Worm (Caenorhabditis elegans) whole organism, late embryonic: ENCODE measurements around the gene tin-9.1.

ENCODE experiments used
- C08G9.2 ChIP-seq: sonication (generic microtip); optimal IDR thresholded peaks from 2 replicates; lab custom pipeline; 2016; ENCODE audit warnings: mild to moderate bottlenecking, missing genetic modification characterization, moderate library complexity, missing compliant biosample characterization
- F13H6.1 ChIP-seq: sonication (generic microtip); optimal IDR thresholded peaks from 2 replicates; lab custom pipeline; 2016; ENCODE audit warnings: missing genetic modification characterization, missing compliant biosample characterization
- K02D7.2 ChIP-seq: sonication (generic microtip); optimal IDR thresholded peaks from 2 replicates; lab custom pipeline; 2017; ENCODE audit warnings: mild to moderate bottlenecking, missing genetic modification characterization, missing compliant biosample characterization
- K09A11.1 ChIP-seq: sonication (generic microtip); optimal IDR thresholded peaks from 2 replicates; lab custom pipeline; 2017; ENCODE audit warnings: antibody characterized with exemption, mild to moderate bottlenecking, missing genetic modification characterization, missing compliant biosample characterization; ENCODE audit not compliant: insufficient read depth
- Y22D7AL.16 ChIP-seq: sonication (generic microtip); optimal IDR thresholded peaks from 2 replicates; lab custom pipeline; 2016; ENCODE audit warnings: missing genetic modification characterization, missing compliant biosample characterization
- ama-1 ChIP-seq: fragments of 150-350 bp; optimal IDR thresholded peaks from 2 replicates; lab custom pipeline; 2014
- ceh-18 ChIP-seq: sonication (generic microtip); optimal IDR thresholded peaks from 2 replicates; lab custom pipeline; 2016; ENCODE audit warnings: missing genetic modification characterization, missing compliant biosample characterization
- ceh-24 ChIP-seq: sonication (generic microtip); optimal IDR thresholded peaks from 2 replicates; lab custom pipeline; 2016; ENCODE audit warnings: mild to moderate bottlenecking, missing genetic modification characterization, missing compliant biosample characterization
- ceh-31 ChIP-seq: sonication (generic microtip); optimal IDR thresholded peaks from 2 replicates; lab custom pipeline; 2016; ENCODE audit warnings: missing genetic modification characterization, missing compliant biosample characterization
- ceh-34 ChIP-seq: sonication (generic microtip); optimal IDR thresholded peaks from 2 replicates; lab custom pipeline; 2016; ENCODE audit warnings: mild to moderate bottlenecking, missing genetic modification characterization, missing compliant biosample characterization
- ceh-45 ChIP-seq: fragments of 200-800 bp; sonication (Bioruptor generic); IDR thresholded peaks from 2 replicates; pipeline ENCODE4 v1.3.6; 2022; ENCODE audit warnings: missing genetic modification reagents, missing genetic modification characterization, missing compliant biosample characterization
- ceh-48 ChIP-seq: sonication (generic microtip); optimal IDR thresholded peaks from 2 replicates; lab custom pipeline; 2016; ENCODE audit warnings: missing genetic modification characterization, inconsistent platforms, missing compliant biosample characterization
- ceh-6 ChIP-seq: fragments of 200-800 bp; sonication (Bioruptor generic); optimal IDR thresholded peaks from 2 replicates; lab custom pipeline; 2018; ENCODE audit warnings: mild to moderate bottlenecking, missing genetic modification characterization, missing compliant biosample characterization
- che-1 ChIP-seq: sonication (generic microtip); optimal IDR thresholded peaks from 2 replicates; lab custom pipeline; 2016; ENCODE audit warnings: mild to moderate bottlenecking, missing genetic modification characterization, missing compliant biosample characterization
- dmd-4 ChIP-seq: sonication (generic microtip); optimal IDR thresholded peaks from 2 replicates; lab custom pipeline; 2016; ENCODE audit warnings: borderline replicate concordance, missing genetic modification characterization, missing compliant biosample characterization
- dve-1 ChIP-seq: sonication (generic microtip); optimal IDR thresholded peaks from 2 replicates; lab custom pipeline; 2017; ENCODE audit warnings: antibody characterized with exemption, mild to moderate bottlenecking, missing genetic modification characterization, missing compliant biosample characterization
- elt-4 ChIP-seq: sonication (generic microtip); optimal IDR thresholded peaks from 2 replicates; lab custom pipeline; 2016; ENCODE audit warnings: missing genetic modification characterization, missing compliant biosample characterization
- eyg-1 ChIP-seq: sonication (generic microtip); optimal IDR thresholded peaks from 2 replicates; lab custom pipeline; 2016; ENCODE audit warnings: missing genotype, missing genetic modification characterization, missing compliant biosample characterization
- gmeb-2 ChIP-seq: sonication (generic microtip); optimal IDR thresholded peaks from 2 replicates; lab custom pipeline; 2016; ENCODE audit warnings: missing genetic modification characterization, inconsistent platforms, missing compliant biosample characterization
- hlh-15 ChIP-seq: sonication (generic microtip); optimal IDR thresholded peaks from 2 replicates; lab custom pipeline; 2016; ENCODE audit warnings: missing genetic modification characterization, missing compliant biosample characterization
- hlh-30 ChIP-seq: sonication (generic microtip); optimal IDR thresholded peaks from 2 replicates; lab custom pipeline; 2017; ENCODE audit warnings: antibody characterized with exemption, missing genetic modification characterization, missing compliant biosample characterization; ENCODE audit not compliant: insufficient read depth
- hlh-8 ChIP-seq: sonication (generic microtip); optimal IDR thresholded peaks from 2 replicates; lab custom pipeline; 2016; ENCODE audit warnings: missing genotype, missing genetic modification characterization, missing compliant biosample characterization
- lim-6 ChIP-seq: sonication (generic microtip); optimal IDR thresholded peaks from 2 replicates; lab custom pipeline; 2016; ENCODE audit warnings: missing genetic modification characterization, missing compliant biosample characterization
- nfya-1 ChIP-seq: sonication (generic microtip); optimal IDR thresholded peaks from 2 replicates; lab custom pipeline; 2017; ENCODE audit warnings: missing genetic modification characterization, mild to moderate bottlenecking, missing compliant biosample characterization, antibody characterized with exemption, moderate library complexity
- nhr-232 ChIP-seq: sonication (generic microtip); optimal IDR thresholded peaks from 2 replicates; lab custom pipeline; 2016; ENCODE audit warnings: missing genetic modification characterization, missing compliant biosample characterization
- npax-4 ChIP-seq: sonication (generic microtip); optimal IDR thresholded peaks from 2 replicates; lab custom pipeline; 2016; ENCODE audit warnings: missing genetic modification characterization, missing compliant biosample characterization
- pag-3 ChIP-seq: sonication (generic microtip); optimal IDR thresholded peaks from 2 replicates; lab custom pipeline; 2016; ENCODE audit warnings: missing compliant biosample characterization, missing genetic modification characterization, borderline replicate concordance
- pax-1 ChIP-seq: fragments of 150-350 bp; optimal IDR thresholded peaks from 2 replicates; lab custom pipeline; 2014; ENCODE audit warnings: missing biosample characterization, missing genetic modification characterization
- pha-2 ChIP-seq: sonication (generic microtip); optimal IDR thresholded peaks from 2 replicates; lab custom pipeline; 2017; ENCODE audit warnings: mild to moderate bottlenecking, missing genetic modification characterization, missing compliant biosample characterization
- pha-4 ChIP-seq: fragments of 150-350 bp; optimal IDR thresholded peaks from 2 replicates; lab custom pipeline; 2018; ENCODE audit warnings: missing biosample characterization, missing genetic modification reagents, missing genetic modification characterization
- ref-2 ChIP-seq: sonication (generic microtip); optimal IDR thresholded peaks from 2 replicates; lab custom pipeline; 2016; ENCODE audit warnings: missing genetic modification characterization, missing compliant biosample characterization
- sox-2 ChIP-seq: fragments of 200-800 bp; sonication (Bioruptor generic); IDR thresholded peaks from 2 replicates; pipeline ENCODE4 v1.3.6; 2022; ENCODE audit warnings: missing genetic modification reagents, missing genetic modification characterization, missing compliant biosample characterization
- syd-9 ChIP-seq: sonication (generic microtip); optimal IDR thresholded peaks from 2 replicates; lab custom pipeline; 2016; ENCODE audit warnings: mild to moderate bottlenecking, missing genetic modification characterization, moderate library complexity, missing compliant biosample characterization
- tbx-2 ChIP-seq: sonication (generic microtip); optimal IDR thresholded peaks from 2 replicates; lab custom pipeline; 2016; ENCODE audit warnings: missing genetic modification characterization, missing compliant biosample characterization
- tbx-7 ChIP-seq: sonication (generic microtip); optimal IDR thresholded peaks from 2 replicates; lab custom pipeline; 2016; ENCODE audit warnings: missing genotype, missing genetic modification characterization, missing compliant biosample characterization
- unc-3 ChIP-seq, 2 experiments: fragments of 200-800 bp in 1 of 2; sonication (Bioruptor generic) in 1 of 2; sonication (generic microtip) in 1 of 2; conservative IDR thresholded peaks in 1 of 2; optimal IDR thresholded peaks in 1 of 2; 2 replicates each; pipeline versions ENCODE4 v1.3.6 to Lab custom; 2016 to 2022; ENCODE audit warnings: missing compliant biosample characterization in 2 of 2, missing genetic modification characterization in 2 of 2, missing genetic modification reagents in 1 of 2
- unc-42 ChIP-seq: sonication (generic microtip); optimal IDR thresholded peaks from 2 replicates; lab custom pipeline; 2016; ENCODE audit warnings: missing genotype, missing genetic modification characterization, missing compliant biosample characterization
- unc-55 ChIP-seq: sonication (generic microtip); optimal IDR thresholded peaks from 2 replicates; lab custom pipeline; 2017; ENCODE audit warnings: missing biosample characterization, missing genetic modification reagents, missing genetic modification characterization
- unc-86 ChIP-seq: sonication (generic microtip); optimal IDR thresholded peaks from 2 replicates; lab custom pipeline; 2016; ENCODE audit warnings: missing genetic modification characterization, missing compliant biosample characterization

Gene tin-9.1

DNA sequence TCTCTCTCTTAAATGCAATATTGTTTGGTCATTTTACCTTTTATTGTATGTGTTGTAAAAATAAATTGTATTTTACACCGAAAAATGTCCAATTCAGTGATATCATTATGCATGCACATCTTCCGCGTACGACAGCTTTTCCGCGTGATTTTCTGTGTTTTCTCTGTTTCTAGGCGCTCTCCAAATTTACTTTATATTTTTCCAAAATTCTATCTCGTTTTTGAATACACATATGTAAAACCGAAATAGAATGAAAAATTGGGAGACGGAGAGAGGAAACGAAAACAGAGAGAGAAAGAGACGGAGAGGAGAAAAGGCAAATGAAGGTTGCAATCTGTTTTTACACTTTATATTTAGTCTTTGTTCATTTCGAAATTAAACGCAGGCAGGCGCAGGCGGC is 27.9 kb downstream of the tin-9.1 start:
- TF ChIP-seq Y22D7AL.16 (tag; lab: Kevin White, UChicago) (no peak), unc-55 (peak; percentile 81), ceh-6 (GFP tag; lab: Kevin White, UChicago) (no peak), tbx-7 (no peak), tbx-2 (tag; lab: Kevin White, UChicago) (peak; percentile 11), nfya-1 (tag; lab: Kevin White, UChicago) (peak; percentile 61), C08G9.2 (tag; lab: Kevin White, UChicago) (no peak), ceh-31 (tag; lab: Kevin White, UChicago) (peak; percentile 33), dve-1 (tag; lab: Kevin White, UChicago) (peak; percentile 14), hlh-8 (tag; lab: Kevin White, UChicago) (peak; percentile 2), unc-42 (tag; lab: Kevin White, UChicago) (peak; percentile 52), ceh-45 (GFP tag; lab: Robert Waterston, UW) (no peak), ceh-34 (peak; percentile 13), hlh-30 (tag; lab: Kevin White, UChicago) (peak; percentile 60), unc-86 (tag; lab: Kevin White, UChicago) (no peak)

ce11 chrIV:7012731-7013445 is 31.5 kb downstream of the tin-9.1 start:
- no peak for TF ChIP-seq pax-1 (tag; lab: Kevin White, UChicago)
- no peak for TF ChIP-seq sox-2 (GFP tag; lab: Robert Waterston, UW)
- TF ChIP-seq syd-9: no peak
- TF ChIP-seq tbx-2 (tag; lab: Kevin White, UChicago): no peak
- TF ChIP-seq C08G9.2 (tag; lab: Kevin White, UChicago): no peak
- TF ChIP-seq pha-4 (tag; lab: Kevin White, UChicago): no peak
- no peak for TF ChIP-seq K09A11.1 (tag; lab: Kevin White, UChicago)
- TF ChIP-seq tbx-7: no peak
- no peak for TF ChIP-seq Y22D7AL.16 (tag; lab: Kevin White, UChicago)
- TF ChIP-seq nhr-232 (tag; lab: Kevin White, UChicago): no peak
- TF ChIP-seq dve-1 (tag; lab: Kevin White, UChicago): no peak
- no peak for TF ChIP-seq hlh-30 (tag; lab: Kevin White, UChicago)

DNA sequence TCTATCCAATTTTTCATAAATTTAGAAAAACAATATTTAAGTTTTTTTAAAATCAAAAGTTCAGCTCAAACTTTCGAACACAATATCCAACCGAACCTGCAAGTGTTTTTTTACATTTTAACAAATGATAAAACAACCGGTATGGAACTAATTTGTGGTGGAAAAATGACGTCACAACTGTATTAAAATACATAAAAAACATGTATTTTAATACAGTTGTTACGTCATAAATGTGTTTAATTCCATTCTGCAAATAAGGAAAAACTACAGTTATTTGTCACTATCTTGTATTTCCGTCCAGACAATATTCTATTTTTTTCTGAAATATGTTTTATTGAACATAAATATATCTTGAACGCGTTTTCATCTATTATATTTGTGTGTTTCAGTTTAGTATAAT is 32.2 kb downstream of the tin-9.1 start:
- TF ChIP-seq dmd-4 (tag; lab: Kevin White, UChicago) (no peak), ref-2 (no peak), C08G9.2 (tag; lab: Kevin White, UChicago) (no peak), pha-4 (tag; lab: Kevin White, UChicago) (no peak), tbx-7 (no peak), elt-4 (tag; lab: Kevin White, UChicago) (no peak), ceh-48 (tag; lab: Kevin White, UChicago) (no peak), gmeb-2 (tag; lab: Kevin White, UChicago) (no peak), nfya-1 (tag; lab: Kevin White, UChicago) (no peak), ceh-18 (tag; lab: Kevin White, UChicago) (no peak), K09A11.1 (tag; lab: Kevin White, UChicago) (no peak), unc-3 (GFP tag; conservative IDR thresholded peaks at IDR 0.05; lab: Robert Waterston, UW) (no peak), unc-3 (tag; optimal IDR thresholded peaks at IDR 0.05; lab: Kevin White, UChicago) (no peak), che-1 (tag; lab: Kevin White, UChicago) (no peak), pag-3 (tag; lab: Kevin White, UChicago) (no peak), npax-4 (tag; lab: Kevin White, UChicago) (no peak)
- TF ChIP-seq, all 69 proteins: peak for 0

- no peak for TF ChIP-seq lim-6 (tag; lab: Kevin White, UChicago)
- TF ChIP-seq K02D7.2 (tag; lab: Kevin White, UChicago): no peak
- no peak for TF ChIP-seq unc-42 (tag; lab: Kevin White, UChicago)
- TF ChIP-seq dve-1 (tag; lab: Kevin White, UChicago): no peak
- no peak for TF ChIP-seq unc-3 (GFP tag; conservative IDR thresholded peaks at IDR 0.05; lab: Robert Waterston, UW)
- no peak for TF ChIP-seq unc-3 (tag; optimal IDR thresholded peaks at IDR 0.05; lab: Kevin White, UChicago)
- no peak for TF ChIP-seq pha-2 (tag; lab: Kevin White, UChicago)
- TF ChIP-seq ceh-6 (GFP tag; lab: Kevin White, UChicago): no peak
- TF ChIP-seq syd-9: no peak
- TF ChIP-seq ceh-24 (tag; lab: Kevin White, UChicago): no peak
- no peak for TF ChIP-seq ceh-45 (GFP tag; lab: Robert Waterston, UW)
- no peak for TF ChIP-seq unc-55
- TF ChIP-seq hlh-15 (tag; lab: Kevin White, UChicago): no peak
- no peak for TF ChIP-seq Y22D7AL.16 (tag; lab: Kevin White, UChicago)
- TF ChIP-seq K09A11.1 (tag; lab: Kevin White, UChicago): no peak
- TF ChIP-seq ama-1 (lab: Kevin White, UChicago): no peak
- no peak for TF ChIP-seq eyg-1
- no peak for TF ChIP-seq F13H6.1 (tag; lab: Kevin White, UChicago)
- no peak for TF ChIP-seq pha-4 (tag; lab: Kevin White, UChicago)
- no peak for TF ChIP-seq gmeb-2 (tag; lab: Kevin White, UChicago)
- TF ChIP-seq, all 69 proteins: peak for 0
These were observed 32.7 kb downstream of the tin-9.1 start, which contains the start of gene trxr-1 for ce11 chrIV:7011728-7012127. Gene trxr-1 (plus strand): TSS chrIV:7011954.
